Fruit fly (Drosophila melanogaster) whole organism, embryonic: Measurements from ENCODE around the gene CG34039.
A peak's percentile ranks its signal among the peaks of the same experiment; 100 is the strongest.

Source experiments
- BtbVII ChIP-seq: fragments of 200-800 bp; sonication (Bioruptor generic); optimal IDR thresholded peaks from 3 replicates; lab custom pipeline; 2017; ENCODE audit warnings: missing biosample characterization, mild to moderate bottlenecking, missing genetic modification characterization
- CG10543 ChIP-seq: fragments of 200-800 bp; sonication (Bioruptor generic); optimal IDR thresholded peaks from 3 replicates; lab custom pipeline; 2017; ENCODE audit warnings: missing biosample characterization, mild to moderate bottlenecking, missing genetic modification characterization, moderate library complexity
- CG11695 ChIP-seq: fragments of 200-800 bp; sonication (Bioruptor generic); IDR thresholded peaks from 3 replicates; pipeline ENCODE4 v1.3.6; 2022; ENCODE audit warnings: missing biosample characterization, missing genetic modification characterization
- CG12071 ChIP-seq: fragments of 200-800 bp; sonication (Bioruptor generic); optimal IDR thresholded peaks from 3 replicates; lab custom pipeline; 2018; ENCODE audit warnings: missing biosample characterization, mild to moderate bottlenecking, missing genetic modification characterization
- CG12769 ChIP-seq: fragments of 200-800 bp; sonication (Bioruptor generic); optimal IDR thresholded peaks from 2 replicates; lab custom pipeline; 2019; ENCODE audit warnings: missing biosample characterization, mild to moderate bottlenecking, missing genetic modification characterization, moderate library complexity
- CG13296 ChIP-seq: fragments of 200-800 bp; sonication (Bioruptor generic); optimal IDR thresholded peaks from 3 replicates; lab custom pipeline; 2018; ENCODE audit warnings: missing biosample characterization, mild to moderate bottlenecking, missing genetic modification characterization
- CG13624 ChIP-seq: fragments of 200-800 bp; sonication (Bioruptor generic); optimal IDR thresholded peaks from 2 replicates; lab custom pipeline; 2016; ENCODE audit warnings: missing biosample characterization, missing genetic modification characterization
- CG17802 ChIP-seq: fragments of 200-800 bp; sonication (Bioruptor generic); optimal IDR thresholded peaks from 2 replicates; lab custom pipeline; 2018; ENCODE audit warnings: missing biosample characterization, mild to moderate bottlenecking, missing genetic modification characterization, moderate library complexity
- CG18599 ChIP-seq: fragments of 200-800 bp; sonication (Bioruptor generic); optimal IDR thresholded peaks from 3 replicates; lab custom pipeline; 2017; ENCODE audit warnings: missing biosample characterization, missing genetic modification characterization, mild to moderate bottlenecking, moderate library complexity, missing genetic modification reagents
- CG32772 ChIP-seq: fragments of 200-800 bp; sonication (Bioruptor generic); IDR thresholded peaks from 2 replicates; pipeline ENCODE4 v1.3.6; 2022; ENCODE audit warnings: missing biosample characterization, missing genetic modification characterization
- CG34376 ChIP-seq: fragments of 200-800 bp; sonication (Bioruptor generic); optimal IDR thresholded peaks from 2 replicates; lab custom pipeline; 2018; ENCODE audit warnings: missing biosample characterization, mild to moderate bottlenecking, missing genetic modification characterization
- CG4730 ChIP-seq: fragments of 200-800 bp; sonication (Bioruptor generic); IDR thresholded peaks from 2 replicates; pipeline ENCODE4 v1.3.6; 2022; ENCODE audit warnings: missing biosample characterization, missing genetic modification characterization
- CG5953 ChIP-seq: fragments of 200-800 bp; sonication (Bioruptor generic); IDR thresholded peaks from 2 replicates; pipeline ENCODE4 v1.3.6; 2022; ENCODE audit warnings: missing biosample characterization, missing genetic modification characterization
- CG7556 ChIP-seq: fragments of 200-800 bp; sonication (Bioruptor generic); optimal IDR thresholded peaks from 2 replicates; lab custom pipeline; 2017; ENCODE audit warnings: missing biosample characterization, mild to moderate bottlenecking, missing genetic modification characterization
- CG7987 ChIP-seq: fragments of 200-800 bp; sonication (Bioruptor generic); optimal IDR thresholded peaks from 2 replicates; lab custom pipeline; 2018; ENCODE audit warnings: missing biosample characterization, mild to moderate bottlenecking, missing genetic modification characterization, moderate library complexity
- CG8765 ChIP-seq: fragments of 200-800 bp; sonication (Bioruptor generic); IDR thresholded peaks from 2 replicates; pipeline ENCODE4 v1.3.6; 2022; ENCODE audit warnings: missing biosample characterization, missing genetic modification characterization
- CTCF ChIP-seq: fragments of 200-800 bp; sonication (Bioruptor generic); optimal IDR thresholded peaks from 2 replicates; lab custom pipeline; 2017; ENCODE audit warnings: missing biosample characterization, mild to moderate bottlenecking, missing genetic modification characterization, moderate library complexity
- Dll ChIP-seq: fragments of 200-800 bp; sonication (Bioruptor generic); IDR thresholded peaks from 4 replicates; pipeline ENCODE4 v1.3.6; 2022; ENCODE audit warnings: missing biosample characterization, missing genetic modification characterization; ENCODE audit not compliant: partially characterized antibody
- ERR ChIP-seq: fragments of 200-800 bp; sonication (Bioruptor generic); optimal IDR thresholded peaks from 2 replicates; lab custom pipeline; 2016; ENCODE audit warnings: missing biosample characterization, missing genetic modification characterization
- Eip74EF ChIP-seq, 2 experiments: fragments of 200-800 bp in 1 of 2; fragments of >200 bp in 1 of 2; sonication (Bioruptor generic) in 1 of 2; optimal IDR thresholded peaks; 2 replicates each; lab custom pipeline; 2017 to 2019; ENCODE audit warnings: missing biosample characterization in 2 of 2, missing genetic modification characterization in 2 of 2, mild to moderate bottlenecking in 1 of 2, moderate library complexity in 1 of 2
- Ets65A ChIP-seq: fragments of 200-800 bp; sonication (Bioruptor generic); peaks from one replicate; lab custom pipeline; 2016; ENCODE audit warnings: missing biosample characterization, missing genetic modification characterization
- GATAe ChIP-seq: fragments of 200-800 bp; sonication (Bioruptor generic); conservative IDR thresholded peaks from 2 replicates; pipeline ENCODE4 v1.3.6; 2022; ENCODE audit warnings: missing biosample characterization, missing genetic modification characterization
- Jarid2 ChIP-seq: fragments of 200-800 bp; sonication (Bioruptor generic); optimal IDR thresholded peaks from 3 replicates; lab custom pipeline; 2017; ENCODE audit warnings: mild to moderate bottlenecking, missing biosample characterization, missing genetic modification reagents, missing genetic modification characterization
- Med ChIP-seq: fragments of 200-800 bp; sonication (Bioruptor generic); peaks from one replicate; lab custom pipeline; 2016; ENCODE audit warnings: missing biosample characterization, missing genetic modification characterization, mild to moderate bottlenecking, inconsistent platforms, moderate library complexity
- Nf-YC ChIP-seq: fragments of 200-800 bp; optimal IDR thresholded peaks from 3 replicates; lab custom pipeline; 2019; ENCODE audit warnings: missing biosample characterization, mild to moderate bottlenecking, missing genetic modification characterization, moderate library complexity
- Pdp1 ChIP-seq, 2 experiments: fragments of 200-800 bp; sonication (Bioruptor generic); optimal IDR thresholded peaks; 3 replicates each; lab custom pipeline; 2016; ENCODE audit warnings: missing biosample characterization in 2 of 2, missing genetic modification characterization in 2 of 2, mild to moderate bottlenecking in 1 of 2, moderate library complexity in 1 of 2
- Ssrp ChIP-seq: fragments of 200-800 bp; sonication (Bioruptor generic); optimal IDR thresholded peaks from 2 replicates; lab custom pipeline; 2018; ENCODE audit warnings: missing biosample characterization, mild to moderate bottlenecking, missing genetic modification characterization, moderate library complexity
- Vsx1 ChIP-seq: fragments of 200-800 bp; sonication (Bioruptor generic); optimal IDR thresholded peaks from 2 replicates; lab custom pipeline; 2017; ENCODE audit warnings: missing biosample characterization, mild to moderate bottlenecking, missing genetic modification characterization, missing genetic modification reagents
- chinmo ChIP-seq: fragments of 200-800 bp; sonication (Bioruptor generic); IDR thresholded peaks from 4 replicates; pipeline ENCODE4 v1.3.6; 2022; ENCODE audit warnings: missing biosample characterization, missing genetic modification characterization; ENCODE audit not compliant: partially characterized antibody
- cwo ChIP-seq: fragments of 200-800 bp; sonication (Bioruptor generic); optimal IDR thresholded peaks from 3 replicates; lab custom pipeline; 2017; ENCODE audit warnings: missing biosample characterization, missing genetic modification characterization, mild to moderate bottlenecking, moderate library complexity, missing genetic modification reagents
- emc ChIP-seq: fragments of 200-800 bp; sonication (Bioruptor generic); optimal IDR thresholded peaks from 2 replicates; lab custom pipeline; 2016; ENCODE audit warnings: missing biosample characterization, missing genetic modification characterization
- ewg ChIP-seq: fragments of 200-800 bp; sonication (Bioruptor generic); optimal IDR thresholded peaks from 3 replicates; lab custom pipeline; 2017; ENCODE audit warnings: mild to moderate bottlenecking, missing biosample characterization, missing genetic modification reagents, missing genetic modification characterization
- exex ChIP-seq: fragments of 200-800 bp; sonication (Bioruptor generic); optimal IDR thresholded peaks from 4 replicates; lab custom pipeline; 2018; ENCODE audit warnings: missing biosample characterization, mild to moderate bottlenecking, missing genetic modification characterization, moderate library complexity
- fd96Cb ChIP-seq: fragments of 200-800 bp; sonication (Bioruptor generic); optimal IDR thresholded peaks from 2 replicates; lab custom pipeline; 2018; ENCODE audit warnings: missing biosample characterization, mild to moderate bottlenecking, missing genetic modification characterization, moderate library complexity
- gro ChIP-seq: fragments of 200-800 bp; sonication (Bioruptor generic); optimal IDR thresholded peaks from 2 replicates; lab custom pipeline; 2016; ENCODE audit warnings: missing biosample characterization, missing genetic modification characterization
- knrl ChIP-seq: fragments of 200-800 bp; sonication (Bioruptor generic); IDR thresholded peaks from 3 replicates; pipeline ENCODE4 v1.3.6; 2022; ENCODE audit warnings: missing biosample characterization, missing genetic modification characterization; ENCODE audit not compliant: partially characterized antibody
- mirr ChIP-seq: fragments of 200-800 bp; sonication (Bioruptor generic); optimal IDR thresholded peaks from 3 replicates; lab custom pipeline; 2018; ENCODE audit warnings: missing biosample characterization, mild to moderate bottlenecking, missing genetic modification characterization
- sd ChIP-seq: fragments of 200-800 bp; sonication (Bioruptor generic); optimal IDR thresholded peaks from 3 replicates; lab custom pipeline; 2018; ENCODE audit warnings: missing biosample characterization, mild to moderate bottlenecking, missing genetic modification characterization, moderate library complexity
- sens ChIP-seq: fragments of 200-800 bp; sonication (Bioruptor generic); peaks from one replicate; lab custom pipeline; 2016; ENCODE audit warnings: missing biosample characterization, missing genetic modification characterization
- sug ChIP-seq: fragments of 200-800 bp; optimal IDR thresholded peaks from 2 replicates; lab custom pipeline; 2019; ENCODE audit warnings: missing biosample characterization, mild to moderate bottlenecking, missing genetic modification characterization, moderate library complexity
- zen2 ChIP-seq: fragments of 200-800 bp; sonication (Bioruptor generic); IDR thresholded peaks from 3 replicates; pipeline ENCODE4 v1.3.6; 2022; ENCODE audit warnings: missing biosample characterization, missing genetic modification characterization; ENCODE audit not compliant: partially characterized antibody

CG34039 gene

dm6 chr3L:14552925-14553239 is 6.9 kb upstream of the CG34039 start (continued):
- TF ChIP-seq zen2 (GFP tag; lab: Robert Waterston, UW) (no peak), CG5953 (GFP tag; lab: Robert Waterston, UW) (no peak), fd96Cb (tag; lab: Kevin White, UChicago) (peak; percentile 13), ewg (GFP tag; lab: Kevin White, UChicago) (no peak)

dm6 chr3L:14553891-14554303 is 5.9 kb upstream of the CG34039 start:
- TF ChIP-seq sug (peak; percentile 91), Dll (GFP tag; lab: Robert Waterston, UW) (no peak), gro (GFP tag; lab: Kevin White, UChicago) (peak; percentile 15), CG10543 (GFP tag; lab: Kevin White, UChicago) (peak; percentile 35), Eip74EF (GFP tag; optimal IDR thresholded peaks at IDR 0.05; lab: Kevin White, UChicago) (no peak), CG12769 (tag; lab: Kevin White, UChicago) (peak; percentile 70), CTCF (GFP tag; lab: Kevin White, UChicago) (peak; percentile 47), Jarid2 (no peak), CG13624 (GFP tag; lab: Kevin White, UChicago) (peak; percentile 56), exex (tag; lab: Kevin White, UChicago) (peak; percentile 81), mirr (GFP tag; lab: Kevin White, UChicago) (peak; percentile 78), sd (peak; percentile 50), Vsx1 (GFP tag; lab: Kevin White, UChicago) (peak; percentile 11), chinmo (peak; percentile 87; the same call in 2 of the 4 replicates), BtbVII (GFP tag; lab: Kevin White, UChicago) (peak; percentile 6), CG7987 (peak; percentile 83), CG7556 (GFP tag; lab: Kevin White, UChicago) (no peak), Ssrp (tag; lab: Kevin White, UChicago) (no peak), CG12071 (GFP tag; lab: Kevin White, UChicago) (no peak), CG32772 (GFP tag; lab: Robert Waterston, UW) (no peak), Nf-YC (tag; lab: Kevin White, UChicago) (peak; percentile 2), GATAe (GFP tag; lab: Robert Waterston, UW) (peak; percentile 52), CG4730 (GFP tag; lab: Robert Waterston, UW) (no peak), Ets65A (GFP tag; lab: Kevin White, UChicago) (peak; percentile 3), Med (GFP tag; lab: Kevin White, UChicago) (peak; percentile 51), Pdp1 (GFP tag; optimal IDR thresholded peaks at IDR 0.05; lab: Kevin White, UChicago) (peak in 1 of 2 experiments; percentile 78), CG8765 (GFP tag; lab: Robert Waterston, UW) (no peak), CG34376 (peak; percentile 48), CG18599 (GFP tag; lab: Kevin White, UChicago) (peak; percentile 23), CG13296 (no peak), CG17802 (no peak), knrl (GFP tag; lab: Robert Waterston, UW) (no peak), ERR (peak; percentile 4), emc (GFP tag; lab: Kevin White, UChicago) (no peak), sens (GFP tag; lab: Kevin White, UChicago) (peak; percentile 35), CG11695 (GFP tag; lab: Robert Waterston, UW) (0 out of 3 replicates have a peak, but pooled peaks have one; percentile 9), cwo (peak; percentile 94)
